Worm (Caenorhabditis elegans) whole organism, midembryonic: ENCODE measurements around the gene T03F6.4.

Source experiments
- T22C8.4 ChIP-seq: fragments of 200-800 bp; sonication (Bioruptor generic); IDR thresholded peaks from 2 replicates; pipeline ENCODE4 v1.3.6; 2022; ENCODE audit warnings: missing genetic modification characterization, missing compliant biosample characterization
- cog-1 ChIP-seq: sonication (generic microtip); optimal IDR thresholded peaks from 2 replicates; lab custom pipeline; 2016; ENCODE audit warnings: missing genetic modification characterization, missing compliant biosample characterization
- flt-1 ChIP-seq: fragments of 200-800 bp; sonication (Bioruptor generic); IDR thresholded peaks from 2 replicates; pipeline ENCODE4 v1.3.6; 2022; ENCODE audit warnings: missing genetic modification characterization, missing compliant biosample characterization
- klf-2 ChIP-seq: fragments of 200-800 bp; sonication (Bioruptor generic); conservative IDR thresholded peaks from 2 replicates; pipeline ENCODE4 v1.3.6; 2022; ENCODE audit warnings: missing genetic modification reagents, missing genetic modification characterization, missing compliant biosample characterization
- med-1 ChIP-seq: sonication (generic microtip); optimal IDR thresholded peaks from 2 replicates; lab custom pipeline; 2017; ENCODE audit warnings: missing genetic modification characterization, mild to moderate bottlenecking, missing compliant biosample characterization, antibody characterized with exemption, missing genetic modification reagents; ENCODE audit not compliant: insufficient read depth
- ref-1 ChIP-seq: fragments of 200-800 bp; sonication (Bioruptor generic); conservative IDR thresholded peaks from 2 replicates; pipeline ENCODE4 v1.3.6; 2022; ENCODE audit warnings: missing genetic modification reagents, missing genetic modification characterization, missing compliant biosample characterization
- tab-1 ChIP-seq: fragments of 200-800 bp; sonication (Bioruptor generic); IDR thresholded peaks from 2 replicates; pipeline ENCODE4 v1.3.6; 2022; ENCODE audit warnings: missing genetic modification characterization, missing compliant biosample characterization
- ztf-23 ChIP-seq: fragments of 200-800 bp; sonication (Bioruptor generic); IDR thresholded peaks from 2 replicates; pipeline ENCODE4 v1.3.6; 2022; ENCODE audit warnings: missing genetic modification reagents, missing genetic modification characterization, missing compliant biosample characterization
- ztf-29 ChIP-seq: fragments of 200-800 bp; sonication (Bioruptor generic); IDR thresholded peaks from 2 replicates; pipeline ENCODE4 v1.3.6; 2022; ENCODE audit warnings: missing genetic modification reagents, missing genetic modification characterization, missing compliant biosample characterization

The T03F6.4 gene

ce11 chrIII:13385850-13386249 is at the start of gene T03F6.4:
TSS of gene T03F6.4 (plus strand) at chrIII:13386150.
- no peak for TF ChIP-seq cog-1 (tag; lab: Kevin White, UChicago)
- no peak for TF ChIP-seq ztf-23 (GFP tag; lab: Robert Waterston, UW)
- TF ChIP-seq ref-1 = no peak
- no peak for TF ChIP-seq flt-1 (GFP tag; lab: Robert Waterston, UW)
- TF ChIP-seq tab-1 (GFP tag; lab: Robert Waterston, UW) = no peak
- no peak for TF ChIP-seq T22C8.4 (GFP tag; lab: Robert Waterston, UW)
- no peak for TF ChIP-seq klf-2 (GFP tag; lab: Robert Waterston, UW)
- TF ChIP-seq med-1 (GFP tag; lab: Kevin White, UChicago) = no peak
- TF ChIP-seq ztf-29 (GFP tag; lab: Robert Waterston, UW) = no peak

- TF ChIP-seq tab-1 (GFP tag; lab: Robert Waterston, UW) (no peak), med-1 (GFP tag; lab: Kevin White, UChicago) (no peak), T22C8.4 (GFP tag; lab: Robert Waterston, UW) (no peak), ref-1 (no peak), cog-1 (tag; lab: Kevin White, UChicago) (no peak), ztf-23 (GFP tag; lab: Robert Waterston, UW) (no peak), klf-2 (GFP tag; lab: Robert Waterston, UW) (no peak), ztf-29 (GFP tag; lab: Robert Waterston, UW) (no peak), flt-1 (GFP tag; lab: Robert Waterston, UW) (no peak)
These were observed 46.3 kb upstream of the T03F6.4 start, which contains the start of gene F53A2.3 for ce11 chrIII:13339672-13340071. TSS of gene F53A2.3 (minus strand) at chrIII:13339772.

ce11 chrIII:13340504-13341274 is 45.3 kb upstream of the T03F6.4 start:
- TF ChIP-seq ztf-23 (GFP tag; lab: Robert Waterston, UW) (0 out of 2 replicates have a peak, but pooled peaks have one; percentile 33), T22C8.4 (GFP tag; lab: Robert Waterston, UW) (0 out of 2 replicates have a peak, but pooled peaks have one; percentile 10), ztf-29 (GFP tag; lab: Robert Waterston, UW) (no peak), med-1 (GFP tag; lab: Kevin White, UChicago) (no peak)

- TF ChIP-seq tab-1 (GFP tag; lab: Robert Waterston, UW) = no peak
- TF ChIP-seq med-1 (GFP tag; lab: Kevin White, UChicago) = no peak
- TF ChIP-seq ref-1 = no peak
- TF ChIP-seq cog-1 (tag; lab: Kevin White, UChicago) = no peak
- no peak for TF ChIP-seq T22C8.4 (GFP tag; lab: Robert Waterston, UW)
- TF ChIP-seq flt-1 (GFP tag; lab: Robert Waterston, UW) = no peak
- no peak for TF ChIP-seq klf-2 (GFP tag; lab: Robert Waterston, UW)
- no peak for TF ChIP-seq ztf-29 (GFP tag; lab: Robert Waterston, UW)
- TF ChIP-seq ztf-23 (GFP tag; lab: Robert Waterston, UW) = no peak
These were observed 44.7 kb upstream of the T03F6.4 start, which contains the start of gene nud-1 for ce11 chrIII:13341275-13341626. TSS of gene nud-1 (plus strand) at chrIII:13341527.

ce11 chrIII:13342079-13342734 is 43.7 kb upstream of the T03F6.4 start, which contains the start of gene dro-1:
TSS of gene dro-1 (plus strand) at chrIII:13342684.
- TF ChIP-seq flt-1 (GFP tag; lab: Robert Waterston, UW) (no peak), T22C8.4 (GFP tag; lab: Robert Waterston, UW) (no peak), ztf-23 (GFP tag; lab: Robert Waterston, UW) (no peak), ref-1 (no peak), ztf-29 (GFP tag; lab: Robert Waterston, UW) (no peak), klf-2 (GFP tag; lab: Robert Waterston, UW) (no peak), tab-1 (GFP tag; lab: Robert Waterston, UW) (no peak), med-1 (GFP tag; lab: Kevin White, UChicago) (no peak), cog-1 (tag; lab: Kevin White, UChicago) (no peak)

ce11 chrIII:13343117-13343516 is 42.8 kb upstream of the T03F6.4 start, which contains the start of gene ife-1:
TSS of gene ife-1 (plus strand) at chrIII:13343417.
- TF ChIP-seq ref-1 = no peak
- TF ChIP-seq ztf-29 (GFP tag; lab: Robert Waterston, UW) = no peak
- TF ChIP-seq klf-2 (GFP tag; lab: Robert Waterston, UW) = no peak

- no peak for TF ChIP-seq med-1 (GFP tag; lab: Kevin White, UChicago)
These were observed 42.3 kb upstream of the T03F6.4 start for ce11 chrIII:13343562-13344139.

ce11 chrIII:13344538-13345136 is 41.3 kb upstream of the T03F6.4 start, which contains the start of gene acaa-2:
TSS of gene acaa-2 (plus strand) at chrIII:13344937.
- TF ChIP-seq ztf-23 (GFP tag; lab: Robert Waterston, UW) (no peak), ref-1 (no peak)

- TF ChIP-seq klf-2 (GFP tag; lab: Robert Waterston, UW) = no peak
- no peak for TF ChIP-seq T22C8.4 (GFP tag; lab: Robert Waterston, UW)
- TF ChIP-seq ref-1 = no peak
- no peak for TF ChIP-seq cog-1 (tag; lab: Kevin White, UChicago)
- TF ChIP-seq flt-1 (GFP tag; lab: Robert Waterston, UW) = no peak
- TF ChIP-seq tab-1 (GFP tag; lab: Robert Waterston, UW) = no peak
- no peak for TF ChIP-seq ztf-29 (GFP tag; lab: Robert Waterston, UW)
- TF ChIP-seq med-1 (GFP tag; lab: Kevin White, UChicago) = no peak
- TF ChIP-seq ztf-23 (GFP tag; lab: Robert Waterston, UW) = no peak
These were observed 39.2 kb upstream of the T03F6.4 start, which contains the start of gene mtm-6 for ce11 chrIII:13346785-13347184. TSS of gene mtm-6 (plus strand) at chrIII:13347085.
